Worm (Caenorhabditis elegans) whole organism, early embryonic: Measurements from ENCODE around the gene panl-3.

ENCODE experiments used
- B0310.2 ChIP-seq: sonication (generic microtip); optimal IDR thresholded peaks from 2 replicates; lab custom pipeline; 2016; ENCODE audit warnings: mild to moderate bottlenecking, missing genetic modification characterization, missing compliant biosample characterization
- F13C5.2 ChIP-seq: sonication (generic microtip); optimal IDR thresholded peaks from 2 replicates; lab custom pipeline; 2017; ENCODE audit warnings: mild to moderate bottlenecking, missing genetic modification characterization, inconsistent platforms, missing compliant biosample characterization
- aly-1 ChIP-seq: sonication (generic microtip); optimal IDR thresholded peaks from 2 replicates; lab custom pipeline; 2016; ENCODE audit warnings: missing genetic modification characterization, missing compliant biosample characterization
- ama-1 ChIP-seq: fragments of 150-350 bp; optimal IDR thresholded peaks from 2 replicates; lab custom pipeline; 2014
- ceh-13 ChIP-seq: fragments of 200-800 bp; sonication (Bioruptor generic); optimal IDR thresholded peaks from 2 replicates; lab custom pipeline; 2018; ENCODE audit warnings: mild to moderate bottlenecking, missing genetic modification characterization, missing compliant biosample characterization
- ceh-36 ChIP-seq: sonication (generic microtip); optimal IDR thresholded peaks from 2 replicates; lab custom pipeline; 2016; ENCODE audit warnings: missing genetic modification characterization, inconsistent platforms, missing compliant biosample characterization
- ets-7 ChIP-seq: sonication (generic microtip); optimal IDR thresholded peaks from 2 replicates; lab custom pipeline; 2016; ENCODE audit warnings: missing genotype, missing genetic modification characterization, missing compliant biosample characterization
- flt-1 ChIP-seq: fragments of 200-800 bp; sonication (Bioruptor generic); IDR thresholded peaks from 2 replicates; pipeline ENCODE4 v1.3.6; 2022; ENCODE audit warnings: missing genetic modification characterization, missing compliant biosample characterization
- hmbx-1 ChIP-seq: sonication (generic microtip); optimal IDR thresholded peaks from 2 replicates; lab custom pipeline; 2016; ENCODE audit warnings: mild to moderate bottlenecking, missing genetic modification characterization, missing compliant biosample characterization
- hmg-4 ChIP-seq: fragments of 200-800 bp; sonication (Bioruptor generic); optimal IDR thresholded peaks from 2 replicates; lab custom pipeline; 2018; ENCODE audit warnings: mild to moderate bottlenecking, missing genetic modification characterization, missing compliant biosample characterization
- hnd-1 ChIP-seq: sonication (generic microtip); optimal IDR thresholded peaks from 2 replicates; lab custom pipeline; 2016; ENCODE audit warnings: missing genetic modification characterization, missing compliant biosample characterization
- pes-1 ChIP-seq: fragments of 200-800 bp; sonication (Bioruptor generic); IDR thresholded peaks from 2 replicates; pipeline ENCODE4 v1.3.6; 2022; ENCODE audit warnings: missing genetic modification reagents, missing genetic modification characterization, missing compliant biosample characterization
- scrt-1 ChIP-seq: fragments of 200-800 bp; sonication (Bioruptor generic); IDR thresholded peaks from 2 replicates; pipeline ENCODE4 v1.3.6; 2022; ENCODE audit warnings: missing genetic modification characterization, missing compliant biosample characterization
- sea-1 ChIP-seq: fragments of 200-800 bp; sonication (Bioruptor generic); conservative IDR thresholded peaks from 2 replicates; pipeline ENCODE4 v1.3.6; 2022; ENCODE audit warnings: missing genetic modification characterization, missing compliant biosample characterization
- tbx-11 ChIP-seq: fragments of 200-800 bp; sonication (Bioruptor generic); IDR thresholded peaks from 2 replicates; pipeline ENCODE4 v1.3.6; 2022; ENCODE audit warnings: missing genetic modification characterization, missing compliant biosample characterization
- tbx-37 ChIP-seq: fragments of 200-800 bp; sonication (Bioruptor generic); conservative IDR thresholded peaks from 2 replicates; pipeline ENCODE4 v1.3.6; 2022; ENCODE audit warnings: missing genetic modification reagents, missing genetic modification characterization, missing compliant biosample characterization
- tra-4 ChIP-seq: sonication (generic microtip); optimal IDR thresholded peaks from 2 replicates; lab custom pipeline; 2017; ENCODE audit warnings: missing genetic modification characterization, missing compliant biosample characterization

panl-3 gene

DNA sequence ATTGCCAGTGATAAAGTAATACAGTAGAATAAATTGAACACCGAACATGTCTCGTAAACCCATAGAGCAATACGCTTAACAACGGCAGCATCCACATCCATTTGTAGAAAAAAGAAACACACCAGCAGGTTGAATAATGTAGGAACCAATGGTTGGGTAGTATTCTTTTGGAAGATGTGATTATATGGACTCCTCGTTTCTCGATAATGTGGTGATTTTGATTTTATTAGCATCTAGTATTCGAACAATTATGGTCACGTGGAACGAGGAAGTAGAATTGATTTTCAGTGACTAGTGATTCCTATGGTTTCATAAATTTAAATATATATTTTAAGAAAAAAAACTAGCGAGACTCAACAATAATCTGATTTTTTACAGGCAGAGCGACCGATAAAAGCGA, 22.4 kb upstream of the panl-3 start, which contains the start of gene srxa-10:
Gene srxa-10 (minus strand): TSS at position 101 of the 400 bp plus-strand sequence.
- TF ChIP-seq tbx-37 (no peak), pes-1 (GFP tag; lab: Robert Waterston, UW) (no peak), flt-1 (no peak), hnd-1 (tag; lab: Kevin White, UChicago) (no peak), F13C5.2 (tag; lab: Kevin White, UChicago) (no peak), ets-7 (tag; lab: Kevin White, UChicago) (no peak), ceh-36 (tag; lab: Kevin White, UChicago) (no peak), sea-1 (GFP tag; lab: Robert Waterston, UW) (no peak), ceh-13 (GFP tag; lab: Kevin White, UChicago) (no peak), hmg-4 (GFP tag; lab: Kevin White, UChicago) (no peak), B0310.2 (tag; lab: Kevin White, UChicago) (no peak), tbx-11 (no peak), scrt-1 (GFP tag; lab: Robert Waterston, UW) (no peak), tra-4 (tag; lab: Kevin White, UChicago) (no peak), ama-1 (lab: Kevin White, UChicago) (no peak), hmbx-1 (tag; lab: Kevin White, UChicago) (no peak), aly-1 (tag; lab: Kevin White, UChicago) (no peak)

DNA sequence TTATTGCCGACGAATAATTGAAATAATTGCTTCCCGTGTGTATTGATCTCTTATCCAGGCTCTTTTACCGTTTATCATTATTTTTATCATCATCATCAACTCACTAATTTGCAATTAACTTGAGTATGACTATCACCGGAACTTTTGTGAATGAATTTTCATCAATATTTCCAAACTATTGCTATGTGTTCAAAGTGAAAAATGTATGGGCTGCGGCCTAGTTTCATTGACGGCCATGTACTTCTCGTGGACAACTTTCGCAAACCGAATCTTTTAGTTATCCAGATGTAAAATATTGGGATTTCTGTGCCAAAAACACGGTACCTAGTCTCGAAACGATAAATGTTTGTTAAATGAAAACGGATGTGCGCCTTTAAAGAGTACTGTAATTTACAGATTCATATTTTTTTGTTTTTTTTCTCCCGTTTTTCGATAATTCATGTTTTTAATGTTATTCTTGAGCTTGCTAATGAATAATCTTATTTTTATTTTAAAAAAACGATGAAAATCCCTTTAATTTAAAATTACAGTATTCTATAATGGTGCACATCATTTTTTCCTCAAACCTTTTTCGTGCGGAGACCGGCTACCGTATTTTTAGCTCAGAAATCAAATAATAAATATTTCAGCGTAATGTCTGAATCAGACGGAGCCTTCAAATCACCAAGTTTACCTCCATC, 20.2 kb upstream of the panl-3 start, which contains the start of gene ZK632.2:
Gene ZK632.2 (plus strand): TSS at position 630 of the 680 bp plus-strand sequence.
- no peak for TF ChIP-seq pes-1 (GFP tag; lab: Robert Waterston, UW)
- TF ChIP-seq tra-4 (tag; lab: Kevin White, UChicago) = no peak
- TF ChIP-seq flt-1 = no peak
- no peak for TF ChIP-seq hnd-1 (tag; lab: Kevin White, UChicago)
- no peak for TF ChIP-seq ceh-13 (GFP tag; lab: Kevin White, UChicago)
- no peak for TF ChIP-seq ets-7 (tag; lab: Kevin White, UChicago)
- TF ChIP-seq hmbx-1 (tag; lab: Kevin White, UChicago) = no peak
- TF ChIP-seq tbx-37 = no peak
- TF ChIP-seq ama-1 (lab: Kevin White, UChicago) = no peak
- TF ChIP-seq hmg-4 (GFP tag; lab: Kevin White, UChicago) = no peak
- no peak for TF ChIP-seq B0310.2 (tag; lab: Kevin White, UChicago)
- no peak for TF ChIP-seq sea-1 (GFP tag; lab: Robert Waterston, UW)
- TF ChIP-seq tbx-11 = no peak

DNA sequence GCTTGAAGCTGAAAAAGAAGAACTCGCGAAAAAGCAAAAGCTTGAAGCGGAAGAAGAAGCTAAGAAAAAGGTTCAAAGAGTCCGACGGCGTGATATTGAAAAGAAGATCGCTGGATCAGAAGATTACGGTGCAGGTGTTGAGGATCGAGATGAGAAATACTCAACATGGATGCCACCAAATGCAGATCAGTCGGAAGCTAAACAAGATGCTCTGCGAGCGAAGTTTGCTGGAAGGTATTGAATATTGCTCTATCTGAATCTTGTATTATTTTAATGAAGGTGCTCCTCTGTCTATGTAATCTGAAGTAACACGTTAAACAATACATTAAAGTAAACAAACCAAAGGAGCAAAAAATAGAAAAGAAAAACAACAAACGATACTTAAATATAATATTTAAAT, 16.8 kb upstream of the panl-3 start:
- TF ChIP-seq scrt-1 (GFP tag; lab: Robert Waterston, UW) = no peak
- TF ChIP-seq pes-1 (GFP tag; lab: Robert Waterston, UW) = no peak
- TF ChIP-seq ceh-13 (GFP tag; lab: Kevin White, UChicago) = no peak
- TF ChIP-seq ceh-36 (tag; lab: Kevin White, UChicago) = no peak
- no peak for TF ChIP-seq hmg-4 (GFP tag; lab: Kevin White, UChicago)

DNA sequence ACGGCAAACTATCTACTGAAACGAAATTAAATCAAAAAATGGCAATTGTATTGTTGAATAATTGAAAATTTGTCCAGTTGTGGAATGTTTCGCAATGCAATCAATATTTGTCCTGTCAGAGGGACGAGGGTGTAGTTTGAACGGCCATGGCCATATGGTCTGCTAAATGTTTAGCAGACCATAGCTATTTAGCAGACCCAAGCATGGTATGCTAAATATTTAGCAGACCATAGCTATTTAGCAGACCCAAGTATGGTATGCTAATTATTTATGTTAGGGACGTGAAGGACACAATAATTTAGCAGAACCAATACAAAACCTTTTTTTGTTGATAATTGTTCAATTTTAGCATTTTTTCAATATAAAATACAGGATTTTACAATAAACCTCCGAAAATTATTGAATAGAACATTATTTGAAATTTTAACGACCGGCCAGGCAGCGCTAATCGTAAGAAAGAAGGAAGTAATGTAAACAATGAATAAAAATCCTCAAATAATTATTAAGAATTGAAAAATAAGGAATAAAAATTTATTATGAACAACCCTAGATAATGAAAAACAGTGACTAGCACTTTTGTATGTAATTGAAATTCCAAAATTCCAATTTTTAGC, 13.8 kb upstream of the panl-3 start, which contains the start of gene riok-3:
Gene riok-3 (minus strand): TSS at position 15 of the 614 bp plus-strand sequence.
- no peak for TF ChIP-seq tbx-11
- TF ChIP-seq ets-7 (tag; lab: Kevin White, UChicago) = no peak
- TF ChIP-seq ceh-13 (GFP tag; lab: Kevin White, UChicago) = no peak
- TF ChIP-seq F13C5.2 (tag; lab: Kevin White, UChicago) = no peak
- no peak for TF ChIP-seq ceh-36 (tag; lab: Kevin White, UChicago)
- TF ChIP-seq hnd-1 (tag; lab: Kevin White, UChicago) = no peak
- no peak for TF ChIP-seq B0310.2 (tag; lab: Kevin White, UChicago)
- no peak for TF ChIP-seq aly-1 (tag; lab: Kevin White, UChicago)
- TF ChIP-seq scrt-1 (GFP tag; lab: Robert Waterston, UW) = no peak
- TF ChIP-seq sea-1 (GFP tag; lab: Robert Waterston, UW) = no peak
- no peak for TF ChIP-seq hmbx-1 (tag; lab: Kevin White, UChicago)
- no peak for TF ChIP-seq ama-1 (lab: Kevin White, UChicago)
- TF ChIP-seq tra-4 (tag; lab: Kevin White, UChicago) = no peak
- no peak for TF ChIP-seq pes-1 (GFP tag; lab: Robert Waterston, UW)

DNA sequence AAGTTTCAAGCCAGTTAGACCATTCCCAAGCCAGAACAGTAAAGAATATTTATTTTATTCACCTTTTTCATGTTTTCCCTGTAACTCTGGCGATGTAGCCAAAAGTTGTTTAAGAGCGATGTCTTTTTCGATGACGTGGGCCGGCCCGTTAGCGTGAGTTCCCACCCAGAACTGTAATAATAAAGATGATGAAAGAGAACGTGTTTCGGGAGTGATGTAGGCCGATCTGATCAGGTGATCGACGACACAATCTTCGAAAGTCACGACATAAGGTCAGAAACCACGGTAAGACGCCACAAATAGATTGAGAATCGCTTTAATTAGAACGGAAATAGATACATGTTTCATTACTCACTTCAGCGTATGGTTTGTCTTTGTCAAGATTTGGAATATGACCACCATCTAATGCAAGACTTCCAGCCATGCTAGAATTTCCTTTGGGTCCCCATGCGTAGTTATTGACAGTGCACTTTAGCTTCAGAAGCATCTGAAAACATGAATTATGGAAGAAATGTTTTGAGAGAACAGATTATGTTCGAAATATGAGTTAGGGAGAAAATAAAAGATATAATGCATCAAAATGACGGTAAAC, 11.8 kb upstream of the panl-3 start, which contains the start of gene ZK632.4:
Gene ZK632.4 (minus strand): TSS at position 487 of the 592 bp plus-strand sequence.
- TF ChIP-seq hmbx-1 (tag; lab: Kevin White, UChicago) (no peak), scrt-1 (GFP tag; lab: Robert Waterston, UW) (no peak), ama-1 (lab: Kevin White, UChicago) (no peak), tra-4 (tag; lab: Kevin White, UChicago) (no peak), ceh-13 (GFP tag; lab: Kevin White, UChicago) (no peak), ceh-36 (tag; lab: Kevin White, UChicago) (no peak), B0310.2 (tag; lab: Kevin White, UChicago) (no peak), ets-7 (tag; lab: Kevin White, UChicago) (no peak), sea-1 (GFP tag; lab: Robert Waterston, UW) (no peak), F13C5.2 (tag; lab: Kevin White, UChicago) (no peak), hnd-1 (tag; lab: Kevin White, UChicago) (no peak)

DNA sequence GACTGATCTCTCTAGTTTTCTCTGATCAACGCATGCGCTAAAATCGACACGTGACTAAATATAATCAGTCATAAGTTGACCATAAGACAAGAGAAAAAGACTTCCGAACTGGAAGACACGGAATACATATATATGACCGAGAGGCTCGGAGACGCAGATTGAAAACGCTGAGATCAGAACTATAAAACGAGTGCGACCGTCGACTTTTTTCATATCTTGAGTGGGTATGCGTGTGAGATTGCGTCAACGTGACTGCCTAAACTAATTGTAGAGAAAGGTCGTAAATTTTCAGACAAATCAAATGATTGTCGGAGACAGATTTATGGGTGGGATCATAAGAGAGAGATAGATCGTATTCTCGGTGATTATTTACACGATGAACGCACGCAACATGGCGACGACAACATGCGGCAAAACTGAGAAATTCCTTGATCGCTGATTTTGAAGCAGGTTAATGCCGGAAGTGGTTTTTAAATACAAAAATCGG, 11.3 kb upstream of the panl-3 start:
- no peak for TF ChIP-seq sea-1 (GFP tag; lab: Robert Waterston, UW)
- no peak for TF ChIP-seq tbx-11
- TF ChIP-seq ets-7 (tag; lab: Kevin White, UChicago) = no peak
- no peak for TF ChIP-seq scrt-1 (GFP tag; lab: Robert Waterston, UW)
- TF ChIP-seq aly-1 (tag; lab: Kevin White, UChicago) = no peak
- no peak for TF ChIP-seq flt-1
- no peak for TF ChIP-seq pes-1 (GFP tag; lab: Robert Waterston, UW)
- no peak for TF ChIP-seq tra-4 (tag; lab: Kevin White, UChicago)
- no peak for TF ChIP-seq hmbx-1 (tag; lab: Kevin White, UChicago)
- no peak for TF ChIP-seq hnd-1 (tag; lab: Kevin White, UChicago)
